Fruit fly (Drosophila melanogaster) whole organism, embryonic: ENCODE data around the gene CG13074.
A peak's percentile ranks its signal among the peaks of the same experiment; 100 is the strongest.

Source experiments
- Ada2b ChIP-seq: fragments of 200-800 bp; sonication (Bioruptor generic); IDR thresholded peaks from 2 replicates; pipeline ENCODE4 v1.3.6; 2022; ENCODE audit warnings: missing biosample characterization, missing genetic modification characterization
- BEAF-32 ChIP-seq: fragments of 200-800 bp; sonication (Bioruptor generic); optimal IDR thresholded peaks from 3 replicates; lab custom pipeline; 2017; ENCODE audit warnings: missing biosample characterization, missing genetic modification characterization, mild to moderate bottlenecking, moderate library complexity, missing genetic modification reagents
- C15 ChIP-seq: fragments of 200-800 bp; sonication (Bioruptor generic); IDR thresholded peaks from 3 replicates; pipeline ENCODE4 v1.3.6; 2022; ENCODE audit warnings: missing biosample characterization, missing genetic modification characterization
- CG10565 ChIP-seq: fragments of 200-800 bp; sonication (Bioruptor generic); optimal IDR thresholded peaks from 3 replicates; lab custom pipeline; 2016; ENCODE audit warnings: missing biosample characterization, mild to moderate bottlenecking, missing genetic modification characterization
- CG13123 ChIP-seq: fragments of 200-800 bp; sonication (Bioruptor generic); optimal IDR thresholded peaks from 2 replicates; lab custom pipeline; 2016; ENCODE audit warnings: missing biosample characterization, missing genetic modification characterization
- CG17328 ChIP-seq: fragments of 200-800 bp; sonication (Bioruptor generic); IDR thresholded peaks from 2 replicates; pipeline ENCODE4 v1.3.6; 2022; ENCODE audit warnings: missing biosample characterization, missing genetic modification characterization
- CG17359 ChIP-seq: fragments of 200-800 bp; sonication (Bioruptor generic); optimal IDR thresholded peaks from 3 replicates; lab custom pipeline; 2018; ENCODE audit warnings: missing biosample characterization, mild to moderate bottlenecking, missing genetic modification characterization, moderate library complexity
- CG17361 ChIP-seq: fragments of 200-800 bp; sonication (Bioruptor generic); IDR thresholded peaks from 3 replicates; pipeline ENCODE4 v1.3.6; 2022; ENCODE audit warnings: missing biosample characterization, missing genetic modification characterization
- CG17829 ChIP-seq: fragments of 200-800 bp; optimal IDR thresholded peaks from 2 replicates; lab custom pipeline; 2019; ENCODE audit warnings: missing biosample characterization, mild to moderate bottlenecking, missing genetic modification characterization, moderate library complexity
- CG2202 ChIP-seq: fragments of 200-800 bp; sonication (Bioruptor generic); optimal IDR thresholded peaks from 2 replicates; lab custom pipeline; 2018; ENCODE audit warnings: missing biosample characterization, mild to moderate bottlenecking, missing genetic modification characterization
- CG2712 ChIP-seq: fragments of 200-800 bp; optimal IDR thresholded peaks from 3 replicates; lab custom pipeline; 2019; ENCODE audit warnings: missing biosample characterization, mild to moderate bottlenecking, missing genetic modification characterization, moderate library complexity
- CG34376 ChIP-seq: fragments of 200-800 bp; sonication (Bioruptor generic); optimal IDR thresholded peaks from 2 replicates; lab custom pipeline; 2018; ENCODE audit warnings: missing biosample characterization, mild to moderate bottlenecking, missing genetic modification characterization
- CG4617 ChIP-seq: fragments of 200-800 bp; sonication (Bioruptor generic); optimal IDR thresholded peaks from 3 replicates; lab custom pipeline; 2016; ENCODE audit warnings: missing biosample characterization, missing genetic modification characterization, borderline replicate concordance
- CG4730 ChIP-seq: fragments of 200-800 bp; sonication (Bioruptor generic); IDR thresholded peaks from 2 replicates; pipeline ENCODE4 v1.3.6; 2022; ENCODE audit warnings: missing biosample characterization, missing genetic modification characterization
- CG4820 ChIP-seq: fragments of 200-800 bp; sonication (Bioruptor generic); optimal IDR thresholded peaks from 3 replicates; lab custom pipeline; 2016; ENCODE audit warnings: missing biosample characterization, missing genetic modification characterization
- CG9727 ChIP-seq: fragments of 200-800 bp; sonication (Bioruptor generic); optimal IDR thresholded peaks from 3 replicates; lab custom pipeline; 2017; ENCODE audit warnings: missing biosample characterization, mild to moderate bottlenecking, missing genetic modification characterization
- CG9817 ChIP-seq: fragments of 200-800 bp; sonication (Bioruptor generic); optimal IDR thresholded peaks from 2 replicates; lab custom pipeline; 2018; ENCODE audit warnings: missing biosample characterization, mild to moderate bottlenecking, missing genetic modification characterization, moderate library complexity
- CkIIα-i1 ChIP-seq: fragments of 200-800 bp; sonication (Bioruptor generic); IDR thresholded peaks from 2 replicates; pipeline ENCODE4 v1.3.6; 2022; ENCODE audit warnings: missing biosample characterization, missing genetic modification characterization
- Deaf1 ChIP-seq: fragments of 200-800 bp; optimal IDR thresholded peaks from 3 replicates; lab custom pipeline; 2019; ENCODE audit warnings: missing biosample characterization, mild to moderate bottlenecking, missing genetic modification characterization, moderate library complexity
- NFAT ChIP-seq: fragments of 200-800 bp; sonication (Bioruptor generic); IDR thresholded peaks from 2 replicates; pipeline ENCODE4 v1.3.6; 2022; ENCODE audit warnings: missing biosample characterization, missing genetic modification characterization
- PHDP ChIP-seq: fragments of 200-800 bp; sonication (Bioruptor generic); optimal IDR thresholded peaks from 3 replicates; lab custom pipeline; 2018; ENCODE audit warnings: missing biosample characterization, mild to moderate bottlenecking, missing genetic modification characterization, moderate library complexity
- Side ChIP-seq: fragments of 200-800 bp; sonication (Bioruptor generic); optimal IDR thresholded peaks from 2 replicates; lab custom pipeline; 2016; ENCODE audit warnings: missing biosample characterization, missing genetic modification characterization
- Sry-β ChIP-seq: fragments of 200-800 bp; sonication (Bioruptor generic); optimal IDR thresholded peaks from 2 replicates; lab custom pipeline; 2018; ENCODE audit warnings: missing biosample characterization, mild to moderate bottlenecking, missing genetic modification characterization, moderate library complexity
- Ssrp ChIP-seq: fragments of 200-800 bp; sonication (Bioruptor generic); optimal IDR thresholded peaks from 2 replicates; lab custom pipeline; 2018; ENCODE audit warnings: missing biosample characterization, mild to moderate bottlenecking, missing genetic modification characterization, moderate library complexity
- YL-1 ChIP-seq: fragments of 200-800 bp; sonication (Bioruptor generic); optimal IDR thresholded peaks from 3 replicates; lab custom pipeline; 2017; ENCODE audit warnings: missing biosample characterization, mild to moderate bottlenecking, missing genetic modification characterization
- ac ChIP-seq: fragments of 200-800 bp; sonication (Bioruptor generic); optimal IDR thresholded peaks from 3 replicates; lab custom pipeline; 2017; ENCODE audit warnings: missing biosample characterization, mild to moderate bottlenecking, missing genetic modification characterization
- az2 ChIP-seq: fragments of 200-800 bp; sonication (Bioruptor generic); optimal IDR thresholded peaks from 3 replicates; lab custom pipeline; 2016; ENCODE audit warnings: missing biosample characterization, missing genetic modification characterization
- bowl ChIP-seq: fragments of 200-800 bp; sonication (Bioruptor generic); IDR thresholded peaks from 2 replicates; pipeline ENCODE4 v1.3.6; 2022; ENCODE audit warnings: missing biosample characterization, missing genetic modification characterization
- gcm2 ChIP-seq: fragments of 200-800 bp; sonication (Bioruptor generic); optimal IDR thresholded peaks from 2 replicates; lab custom pipeline; 2016; ENCODE audit warnings: missing biosample characterization, missing genetic modification characterization
- inv ChIP-seq: fragments of 200-800 bp; sonication (Bioruptor generic); IDR thresholded peaks from 2 replicates; pipeline ENCODE4 v1.3.6; 2022; ENCODE audit warnings: missing biosample characterization, missing genetic modification characterization; ENCODE audit not compliant: partially characterized antibody
- jigr1 ChIP-seq: fragments of 200-800 bp; sonication (Bioruptor generic); IDR thresholded peaks from 3 replicates; pipeline ENCODE4 v1.3.6; 2022; ENCODE audit warnings: missing biosample characterization, missing genetic modification characterization
- jing ChIP-seq: fragments of 200-800 bp; sonication (Bioruptor generic); optimal IDR thresholded peaks from 2 replicates; lab custom pipeline; 2018; ENCODE audit warnings: missing biosample characterization, mild to moderate bottlenecking, missing genetic modification characterization
- jumu ChIP-seq: fragments of 200-800 bp; sonication (Bioruptor generic); optimal IDR thresholded peaks from 3 replicates; lab custom pipeline; 2016; ENCODE audit warnings: missing biosample characterization, missing genetic modification characterization
- nmo ChIP-seq: fragments of 200-800 bp; sonication (Bioruptor generic); optimal IDR thresholded peaks from 2 replicates; lab custom pipeline; 2018; ENCODE audit warnings: missing biosample characterization, mild to moderate bottlenecking, missing genetic modification characterization, moderate library complexity
- pan ChIP-seq, 4 experiments: fragments of >200 bp in 3 of 4; fragments of 200-800 bp in 1 of 4; sonication (Bioruptor generic) in 1 of 4; optimal IDR thresholded peaks in 3 of 4; IDR thresholded peaks in 1 of 4; 2 replicates each; pipeline versions ENCODE4 v1.3.6 to Lab custom; 2017 to 2022; ENCODE audit warnings: missing biosample characterization in 2 of 4, missing genetic modification characterization in 2 of 4, mixed read lengths in 1 of 4
- prd ChIP-seq, 3 experiments: fragments of >200 bp in 2 of 3; fragments of 200-800 bp in 1 of 3; sonication (Bioruptor generic) in 1 of 3; optimal IDR thresholded peaks in 2 of 3; IDR thresholded peaks in 1 of 3; 2 replicates in 2 of 3; 3 replicates in 1 of 3; pipeline versions ENCODE4 v1.3.6 to Lab custom; 2017 to 2022; ENCODE audit warnings: missing biosample characterization in 1 of 3, missing genetic modification characterization in 1 of 3
- run ChIP-seq: fragments of 200-800 bp; sonication (Bioruptor generic); optimal IDR thresholded peaks from 3 replicates; lab custom pipeline; 2018; ENCODE audit warnings: missing biosample characterization, mild to moderate bottlenecking, missing genetic modification characterization
- sc ChIP-seq, 3 experiments: fragments of >200 bp in 2 of 3; fragments of 200-800 bp in 1 of 3; sonication (Bioruptor generic) in 1 of 3; optimal IDR thresholded peaks; 2 replicates in 2 of 3; 3 replicates in 1 of 3; lab custom pipeline; 2017; ENCODE audit warnings: mild to moderate bottlenecking in 1 of 3, missing biosample characterization in 1 of 3, missing genetic modification characterization in 1 of 3, missing genetic modification reagents in 1 of 3
- sisA ChIP-seq: fragments of 200-800 bp; sonication (Bioruptor generic); IDR thresholded peaks from 2 replicates; pipeline ENCODE4 v1.3.6; 2022; ENCODE audit warnings: missing biosample characterization, missing genetic modification characterization
- slbo ChIP-seq: fragments of 200-800 bp; sonication (Bioruptor generic); IDR thresholded peaks from 2 replicates; pipeline ENCODE4 v1.3.6; 2022; ENCODE audit warnings: missing biosample characterization, missing genetic modification characterization
- slou ChIP-seq: fragments of 200-800 bp; sonication (Bioruptor generic); optimal IDR thresholded peaks from 3 replicates; lab custom pipeline; 2016; ENCODE audit warnings: missing biosample characterization, missing genetic modification characterization
- tin ChIP-seq: fragments of 200-800 bp; sonication (Bioruptor generic); optimal IDR thresholded peaks from 3 replicates; lab custom pipeline; 2016; ENCODE audit warnings: missing biosample characterization, missing genetic modification characterization
- tll ChIP-seq, 2 experiments: fragments of 200-800 bp in 1 of 2; fragments of >200 bp in 1 of 2; sonication (Bioruptor generic) in 1 of 2; optimal IDR thresholded peaks; 2 replicates each; lab custom pipeline; 2017 to 2019; ENCODE audit warnings: missing biosample characterization in 2 of 2, missing genetic modification characterization in 2 of 2, mild to moderate bottlenecking in 1 of 2, moderate library complexity in 1 of 2
- ttk ChIP-seq: fragments of 200-800 bp; sonication (Bioruptor generic); IDR thresholded peaks from 2 replicates; pipeline ENCODE4 v2.1.2; 2022; ENCODE audit warnings: missing biosample characterization, missing genetic modification characterization
- twi ChIP-seq: fragments of 200-800 bp; optimal IDR thresholded peaks from 2 replicates; lab custom pipeline; 2019; ENCODE audit warnings: missing biosample characterization, mild to moderate bottlenecking, missing genetic modification characterization, moderate library complexity
- unpg ChIP-seq: fragments of 200-800 bp; sonication (Bioruptor generic); optimal IDR thresholded peaks from 3 replicates; lab custom pipeline; 2018; ENCODE audit warnings: missing biosample characterization, mild to moderate bottlenecking, missing genetic modification characterization, moderate library complexity
- vnd ChIP-seq: fragments of 200-800 bp; sonication (Bioruptor generic); IDR thresholded peaks from 3 replicates; pipeline ENCODE4 v1.3.6; 2022; ENCODE audit warnings: missing biosample characterization, missing genetic modification characterization; ENCODE audit not compliant: partially characterized antibody
- zfh1 ChIP-seq: fragments of 200-800 bp; sonication (Bioruptor generic); IDR thresholded peaks from 3 replicates; pipeline ENCODE4 v1.3.6; 2022; ENCODE audit warnings: missing biosample characterization, missing genetic modification characterization

The CG13074 gene

dm6 chr3L:16046387-16047066, 50.8 kb downstream of the CG13074 start (continued):
- TF ChIP-seq YL-1 (GFP tag; lab: Kevin White, UChicago) = no peak
- no peak for TF ChIP-seq Side
- no peak for TF ChIP-seq Ada2b (GFP tag; lab: Robert Waterston, UW)
- no peak for TF ChIP-seq jing (GFP tag; lab: Kevin White, UChicago)
- 0 out of 3 replicates have a peak, but pooled peaks have one; percentile 48 for TF ChIP-seq zfh1
- TF ChIP-seq jigr1 (GFP tag; lab: Robert Waterston, UW) = no peak
- no peak for TF ChIP-seq tll (GFP tag; optimal IDR thresholded peaks at IDR 0.05; lab: Kevin White, UChicago)
- 0 out of 2 replicates have a peak, but pooled peaks have one; percentile 6 for TF ChIP-seq ttk
- no peak for TF ChIP-seq CG17359
- no peak for TF ChIP-seq BEAF-32 (GFP tag; lab: Kevin White, UChicago)
- no peak for TF ChIP-seq CG4820 (GFP tag; lab: Kevin White, UChicago)
- TF ChIP-seq CG2202 (tag; lab: Kevin White, UChicago) = no peak
- TF ChIP-seq pan (optimal IDR thresholded peaks at IDR 0.05; lab: Kevin White, UChicago) = no peak
- no peak for TF ChIP-seq pan (GFP tag; optimal IDR thresholded peaks at IDR 0.05 in 1 of 2, IDR thresholded peaks at IDR 0.05 in 1 of 2)
- TF ChIP-seq az2 = no peak
- TF ChIP-seq CG10565 (GFP tag; lab: Kevin White, UChicago) = no peak
- no peak for TF ChIP-seq CG4617 (GFP tag; lab: Kevin White, UChicago)
- peak; percentile 8 for TF ChIP-seq CG2712 (tag; lab: Kevin White, UChicago)
- peak; percentile 60 for TF ChIP-seq CG17829 (tag; lab: Kevin White, UChicago)
- TF ChIP-seq Ssrp (tag; lab: Kevin White, UChicago) = no peak
- no peak; the same call in 1 of the 2 replicates for TF ChIP-seq inv (GFP tag; lab: Robert Waterston, UW)
- TF ChIP-seq CG4730 (GFP tag; lab: Robert Waterston, UW) = no peak
- peak; percentile 0; the same call in 1 of the 3 replicates for TF ChIP-seq CG17361 (GFP tag; lab: Robert Waterston, UW)
- TF ChIP-seq CG9817 = no peak
- TF ChIP-seq sisA (GFP tag; lab: Robert Waterston, UW) = no peak
- no peak for TF ChIP-seq twi (tag; lab: Kevin White, UChicago)
- TF ChIP-seq CG9727 = no peak
- no peak for TF ChIP-seq PHDP (tag; lab: Kevin White, UChicago)
- no peak for TF ChIP-seq run
- peak; percentile 4 for TF ChIP-seq nmo (GFP tag; lab: Kevin White, UChicago)
- TF ChIP-seq Deaf1 (tag; lab: Kevin White, UChicago) = peak; percentile 100
- no peak for TF ChIP-seq tin (GFP tag; lab: Kevin White, UChicago)
- no peak for TF ChIP-seq slou (GFP tag; lab: Kevin White, UChicago)
- peak; percentile 49; the same call in 1 of the 2 replicates for TF ChIP-seq CG17328 (GFP tag; lab: Robert Waterston, UW)
- TF ChIP-seq NFAT = peak; percentile 65
- TF ChIP-seq prd (optimal IDR thresholded peaks at IDR 0.05; lab: Kevin White, UChicago) = no peak
- TF ChIP-seq prd (GFP tag; IDR thresholded peaks at IDR 0.05; lab: Robert Waterston, UW) = no peak
- TF ChIP-seq Sry-β (GFP tag; lab: Kevin White, UChicago) = no peak
- no peak for TF ChIP-seq sc (optimal IDR thresholded peaks at IDR 0.05; lab: Kevin White, UChicago)
- TF ChIP-seq sc (GFP tag; optimal IDR thresholded peaks at IDR 0.05; lab: Kevin White, UChicago) = no peak
- no peak for TF ChIP-seq C15 (GFP tag; lab: Robert Waterston, UW)
- TF ChIP-seq slbo (GFP tag; lab: Robert Waterston, UW) = no peak
- no peak for TF ChIP-seq vnd (GFP tag; lab: Robert Waterston, UW)
- no peak for TF ChIP-seq CG13123 (GFP tag; lab: Kevin White, UChicago)
- no peak for TF ChIP-seq CkIIα-i1 (GFP tag; lab: Robert Waterston, UW)
- peak; percentile 10 for TF ChIP-seq unpg
- TF ChIP-seq CG34376 = peak; percentile 85
- no peak for TF ChIP-seq jumu
- no peak for TF ChIP-seq gcm2 (GFP tag; lab: Kevin White, UChicago)
- TF ChIP-seq bowl (GFP tag; lab: Robert Waterston, UW) = no peak
- no peak for TF ChIP-seq ac (GFP tag; lab: Kevin White, UChicago)
